Fruit fly (Drosophila melanogaster): ENCODE results near the gene Plp.

Gene Plp

dm6 chr3L:15102669-15103309 lies 8.3 kb upstream of the Plp start (continued):
- TF ChIP-seq ind (GFP tag; optimal IDR thresholded peaks at IDR 0.05) (no peak), slbo (GFP tag; IDR thresholded peaks at IDR 0.05) (peak; percentile 24; the same call in 1 of the 2 replicates), Rfx (GFP tag; IDR thresholded peaks at IDR 0.05) (peak; percentile 36; the same call in 1 of the 2 replicates), prd (optimal IDR thresholded peaks at IDR 0.05) (no peak), prd (GFP tag; IDR thresholded peaks at IDR 0.05) (peak; percentile 36; the same call in 2 of the 3 replicates), CG9215 (GFP tag; IDR thresholded peaks at IDR 0.05) (no peak), CG17328 (GFP tag; IDR thresholded peaks at IDR 0.05) (0 out of 2 replicates have a peak, but pooled peaks have one; percentile 14), CG8478 (optimal IDR thresholded peaks at IDR 0.05) (peak; percentile 44), CG2202 (tag; optimal IDR thresholded peaks at IDR 0.05) (no peak), Xbp1 (GFP tag; optimal IDR thresholded peaks at IDR 0.05) (peak; percentile 9), CG6175 (GFP tag; IDR thresholded peaks at IDR 0.05) (0 out of 3 replicates have a peak, but pooled peaks have one; percentile 21), CG1603 (tag; optimal IDR thresholded peaks at IDR 0.05) (no peak), CG11247 (GFP tag; IDR thresholded peaks at IDR 0.05) (0 out of 2 replicates have a peak, but pooled peaks have one; percentile 14), CG7839 (tag; optimal IDR thresholded peaks at IDR 0.05) (peak; percentile 12), run (tag; optimal IDR thresholded peaks at IDR 0.05) (no peak), hkb (optimal IDR thresholded peaks at IDR 0.05) (no peak), hkb (GFP tag; IDR thresholded peaks at IDR 0.05) (0 out of 2 replicates have a peak, but pooled peaks have one; percentile 8), CG6689 (GFP tag; IDR thresholded peaks at IDR 0.05) (peak; percentile 22; the same call in 1 of the 2 replicates), vvl (GFP tag; IDR thresholded peaks at IDR 0.05) (0 out of 2 replicates have a peak, but pooled peaks have one; percentile 15), nom (GFP tag; optimal IDR thresholded peaks at IDR 0.05) (peak; percentile 24), MESR4 (GFP tag; optimal IDR thresholded peaks at IDR 0.05) (no peak), E2f1 (GFP tag; IDR thresholded peaks at IDR 0.05) (no peak), grau (tag; optimal IDR thresholded peaks at IDR 0.05) (peak; percentile 78), p53 (GFP tag; optimal IDR thresholded peaks at IDR 0.05) (no peak), Fer1 (GFP tag; optimal IDR thresholded peaks at IDR 0.05) (no peak), ci (GFP tag; IDR thresholded peaks at IDR 0.05) (0 out of 3 replicates have a peak, but pooled peaks have one; percentile 36), HLHmδ (GFP tag; optimal IDR thresholded peaks at IDR 0.05) (peak; percentile 22), Drgx (GFP tag; IDR thresholded peaks at IDR 0.05) (no peak; the same call in 1 of the 2 replicates), ranshi (GFP tag; IDR thresholded peaks at IDR 0.05) (peak; percentile 31; the same call in 1 of the 2 replicates), HmgD (GFP tag; optimal IDR thresholded peaks at IDR 0.05) (no peak), crol (GFP tag; IDR thresholded peaks at IDR 0.05) (peak; percentile 61), row (GFP tag; IDR thresholded peaks at IDR 0.05) (peak; percentile 61), usp (GFP tag; optimal IDR thresholded peaks at IDR 0.05) (no peak), CG11723 (GFP tag; optimal IDR thresholded peaks at IDR 0.05) (no peak), CG9932 (GFP tag; IDR thresholded peaks at IDR 0.05) (peak; percentile 23; the same call in 1 of the 2 replicates), CG11504 (tag; optimal IDR thresholded peaks at IDR 0.05) (peak; percentile 31), dmrt99B (tag; optimal IDR thresholded peaks at IDR 0.05) (peak; percentile 26), CG18599 (GFP tag; optimal IDR thresholded peaks at IDR 0.05) (peak; percentile 36), sob (GFP tag; IDR thresholded peaks at IDR 0.05) (0 out of 2 replicates have a peak, but pooled peaks have one; percentile 15), Mrtf (GFP tag; IDR thresholded peaks at IDR 0.05) (0 out of 3 replicates have a peak, but pooled peaks have one; percentile 3), Med (GFP tag) (peak; percentile 68), CG31224 (GFP tag; IDR thresholded peaks at IDR 0.05) (no peak), cg (GFP tag; optimal IDR thresholded peaks at IDR 0.05) (peak; percentile 63), lab (GFP tag; optimal IDR thresholded peaks at IDR 0.05) (peak; percentile 11), CG13424 (tag; optimal IDR thresholded peaks at IDR 0.05) (peak; percentile 16), Hr78 (GFP tag; optimal IDR thresholded peaks at IDR 0.05) (no peak), CG10959 (GFP tag; IDR thresholded peaks at IDR 0.05) (no peak), gem (tag; optimal IDR thresholded peaks at IDR 0.05) (peak; percentile 30), CG32772 (GFP tag; IDR thresholded peaks at IDR 0.05) (0 out of 2 replicates have a peak, but pooled peaks have one; percentile 23)

Measured in whole organism, embryonic.